Worm (Caenorhabditis elegans): ENCODE measurements around the gene clpr-2.

clpr-2 gene

ce11 chrII:1295776-1296175 lies 37.0 kb downstream of the clpr-2 start, which contains the start of gene Y57G7A.2:
Y57G7A.2 (plus strand) TSS chrII:1296076.
- TF ChIP-seq ekl-4 (GFP tag; IDR thresholded peaks at IDR 0.05) (no peak), lir-1 (GFP tag; conservative IDR thresholded peaks at IDR 0.05) (no peak)

ce11 chrII:1297044-1297696 lies 38.4 kb downstream of the clpr-2 start:
- no peak for TF ChIP-seq mes-4 (tag; optimal IDR thresholded peaks at IDR 0.05)
- no peak for TF ChIP-seq ceh-58 (GFP tag; IDR thresholded peaks at IDR 0.05)
- no peak for TF ChIP-seq Y53G8AR.9 (GFP tag; conservative IDR thresholded peaks at IDR 0.05)
- TF ChIP-seq F55B11.4 (tag; optimal IDR thresholded peaks at IDR 0.05; ENCODE audit: borderline replicate concordance, insufficient read depth): no peak
- TF ChIP-seq hmg-1.2 (GFP tag; IDR thresholded peaks at IDR 0.05): peak; percentile 82

- TF ChIP-seq let-607 (tag; optimal IDR thresholded peaks at IDR 0.05) (no peak), hrde-1 (tag; optimal IDR thresholded peaks at IDR 0.05; ENCODE audit: borderline replicate concordance) (no peak)
Observed at ce11 chrII:1297697-1298093, 39.0 kb downstream of the clpr-2 start.

ce11 chrII:1298169-1298568 lies 39.4 kb downstream of the clpr-2 start, which contains the start of gene Y57G7A.1:
Y57G7A.1 (plus strand) TSS chrII:1298469.
- no peak for TF ChIP-seq gei-17 (GFP tag; optimal IDR thresholded peaks at IDR 0.05)
- peak; percentile 7 for TF ChIP-seq rpc-1 (optimal IDR thresholded peaks at IDR 0.05)
- TF ChIP-seq rpc-1 (tag; optimal IDR thresholded peaks at IDR 0.05): peak; percentile 48
- TF ChIP-seq tbp1 (GFP tag; optimal IDR thresholded peaks at IDR 0.05): peak; percentile 31

- no peak for TF ChIP-seq dox-1 (GFP tag; IDR thresholded peaks at IDR 0.05)
- no peak for TF ChIP-seq ceh-58 (GFP tag; IDR thresholded peaks at IDR 0.05)
- no peak for TF ChIP-seq dpl-1 (GFP tag; optimal IDR thresholded peaks at IDR 0.05)
- TF ChIP-seq Y79H2A.3 (GFP tag; conservative IDR thresholded peaks at IDR 0.05): no peak
- TF ChIP-seq snpc-4 (GFP tag; optimal IDR thresholded peaks at IDR 0.05): no peak
- no peak for TF ChIP-seq snpc-4 (tag; optimal IDR thresholded peaks at IDR 0.05)
- TF ChIP-seq lin-54 (GFP tag; optimal IDR thresholded peaks at IDR 0.05): no peak
- TF ChIP-seq hlh-12 (tag; optimal IDR thresholded peaks at IDR 0.05): no peak
- no peak for TF ChIP-seq cebp-2 (GFP tag; IDR thresholded peaks at IDR 0.05)
- no peak for TF ChIP-seq mcd-1 (GFP tag; IDR thresholded peaks at IDR 0.05)
- TF ChIP-seq xnd-1 (tag; optimal IDR thresholded peaks at IDR 0.05): no peak
- no peak for TF ChIP-seq somi-1 (GFP tag; optimal IDR thresholded peaks at IDR 0.05)
- TF ChIP-seq snpc-1.1 (tag; optimal IDR thresholded peaks at IDR 0.05; ENCODE audit: insufficient read depth): no peak
- no peak for TF ChIP-seq lin-40 (tag; optimal IDR thresholded peaks at IDR 0.05)
- no peak for TF ChIP-seq F10E7.11 (tag; optimal IDR thresholded peaks at IDR 0.05)
Observed at ce11 chrII:1301554-1301953, 42.8 kb downstream of the clpr-2 start, which contains the start of gene glb-31. glb-31 (minus strand) TSS chrII:1301654.

- TF ChIP-seq B0261.1 (tag; optimal IDR thresholded peaks at IDR 0.05) (no peak), ztf-6 (GFP tag; IDR thresholded peaks at IDR 0.05) (no peak), pha-4 (tag; optimal IDR thresholded peaks at IDR 0.05) (no peak), ztf-22 (GFP tag; optimal IDR thresholded peaks at IDR 0.05) (no peak), ceh-100 (GFP tag; IDR thresholded peaks at IDR 0.05) (no peak), dpl-1 (GFP tag; optimal IDR thresholded peaks at IDR 0.05) (no peak), chd-7 (tag; optimal IDR thresholded peaks at IDR 0.05) (no peak), ztf-18 (tag; optimal IDR thresholded peaks at IDR 0.05) (no peak)
Observed at ce11 chrII:1306036-1306435, 47.3 kb downstream of the clpr-2 start, which contains the start of gene emc-2. emc-2 (minus strand) TSS chrII:1306136.

Data from whole organism, young adult.